Worm (Caenorhabditis elegans): ENCODE data around the gene K07H8.2.

DNA sequence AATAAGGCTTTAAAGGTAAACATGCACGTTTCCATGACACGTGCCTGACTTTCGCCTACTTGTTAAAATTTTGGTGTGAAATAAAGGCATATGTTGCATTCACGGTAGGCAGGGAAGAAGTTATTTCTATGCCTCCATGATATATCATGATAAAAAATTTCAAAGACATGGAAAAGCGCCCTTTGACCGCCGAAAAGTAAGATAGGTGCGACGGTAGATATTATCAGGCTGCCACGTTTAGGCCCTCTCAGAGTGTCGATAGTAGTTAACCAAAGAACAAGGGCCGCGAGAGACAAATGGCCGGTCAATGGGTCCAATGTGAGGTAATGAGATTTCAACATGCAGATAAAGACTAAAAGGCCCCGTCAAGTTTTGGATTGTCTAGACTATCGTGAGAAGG is 48.2 kb upstream of the K07H8.2 start:
- no peak for TF ChIP-seq ama-1 (optimal IDR thresholded peaks at IDR 0.05)
- no peak for TF ChIP-seq hnd-1 (tag; optimal IDR thresholded peaks at IDR 0.05)
- no peak for TF ChIP-seq ceh-13 (GFP tag; optimal IDR thresholded peaks at IDR 0.05)
- TF ChIP-seq tra-4 (tag; optimal IDR thresholded peaks at IDR 0.05), result no peak
- TF ChIP-seq sea-1 (GFP tag; conservative IDR thresholded peaks at IDR 0.05), result no peak
- no peak for TF ChIP-seq ets-7 (tag; optimal IDR thresholded peaks at IDR 0.05)
- no peak for TF ChIP-seq pes-1 (GFP tag; IDR thresholded peaks at IDR 0.05)
- TF ChIP-seq B0310.2 (tag; optimal IDR thresholded peaks at IDR 0.05), result no peak
